Worm (Caenorhabditis elegans): ENCODE measurements around the gene F59A6.12.

The F59A6.12 gene

ce11 chrII:4985961-4986503 lies 25.8 kb downstream of the F59A6.12 start:
- TF ChIP-seq K09A11.1 (tag; optimal IDR thresholded peaks at IDR 0.05; ENCODE audit: insufficient read depth) (no peak), unc-55 (GFP tag; optimal IDR thresholded peaks at IDR 0.05) (peak; percentile 63), lin-11 (tag; optimal IDR thresholded peaks at IDR 0.05) (no peak), ceh-31 (tag; optimal IDR thresholded peaks at IDR 0.05) (no peak), elt-2 (tag; optimal IDR thresholded peaks at IDR 0.05) (peak; percentile 78)

DNA sequence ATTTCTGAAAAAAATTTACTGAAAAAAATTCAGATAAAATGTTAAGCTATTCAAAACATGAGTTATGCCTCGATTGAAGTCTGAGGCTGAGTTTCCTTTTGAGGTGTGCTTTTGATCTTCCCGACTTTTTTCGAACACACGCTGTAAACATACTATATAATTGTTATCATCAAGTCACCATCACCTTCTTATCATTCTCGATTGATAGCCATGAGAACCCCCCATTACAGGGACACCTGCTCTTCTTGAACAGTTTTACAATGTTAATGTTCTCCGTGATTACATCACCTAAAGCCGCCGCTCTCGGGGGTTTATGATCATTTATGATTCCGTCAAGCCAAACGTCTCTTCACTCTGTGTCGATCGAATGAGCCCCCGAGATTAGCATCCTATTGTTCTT lies 27.7 kb downstream of the F59A6.12 start:
- no peak for TF ChIP-seq lim-6 (tag; optimal IDR thresholded peaks at IDR 0.05)
- TF ChIP-seq tbx-2 (tag; optimal IDR thresholded peaks at IDR 0.05): no peak
- no peak for TF ChIP-seq unc-55 (GFP tag; optimal IDR thresholded peaks at IDR 0.05)
- TF ChIP-seq pha-4 (tag; optimal IDR thresholded peaks at IDR 0.05): no peak
- peak; percentile 96 for TF ChIP-seq elt-2 (tag; optimal IDR thresholded peaks at IDR 0.05)
- no peak for TF ChIP-seq syd-9 (tag; optimal IDR thresholded peaks at IDR 0.05)
- no peak for TF ChIP-seq ttx-3 (tag; optimal IDR thresholded peaks at IDR 0.05)

DNA sequence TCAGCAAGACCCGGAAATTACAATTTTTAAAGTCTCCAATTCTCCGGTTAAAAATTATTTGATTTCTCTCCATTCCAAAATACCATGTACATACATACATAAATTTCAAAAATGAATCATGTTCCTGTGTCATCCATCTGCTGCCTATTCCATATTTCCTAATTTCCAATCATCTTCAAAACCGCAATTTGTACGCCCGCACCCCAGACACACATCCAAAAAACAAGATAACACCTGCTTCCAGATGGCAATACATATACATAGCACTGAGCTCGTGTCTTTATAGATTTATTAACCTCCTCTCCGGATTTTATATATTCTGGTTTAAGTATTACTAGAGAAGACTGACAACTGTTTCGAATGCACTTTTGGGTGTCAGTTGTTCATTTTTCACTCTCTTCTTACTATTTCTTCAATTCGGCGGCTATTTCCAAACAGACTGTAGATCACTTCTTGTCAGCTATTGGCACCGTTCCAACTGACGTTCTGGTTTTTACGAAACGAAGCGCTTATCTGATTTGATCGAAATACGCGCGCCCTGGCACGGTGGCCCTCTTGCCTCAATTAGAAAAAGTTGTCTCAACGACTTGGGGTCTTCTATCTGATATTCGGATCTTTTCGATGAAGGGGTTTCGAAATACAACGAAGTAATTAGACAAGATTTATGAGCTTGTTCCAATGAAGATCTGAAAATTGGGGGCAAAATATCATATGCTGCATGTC lies 30.0 kb downstream of the F59A6.12 start:
- TF ChIP-seq C38D4.7 (GFP tag; optimal IDR thresholded peaks at IDR 0.05) (no peak), gmeb-2 (tag; optimal IDR thresholded peaks at IDR 0.05) (no peak), hlh-30 (tag; optimal IDR thresholded peaks at IDR 0.05; ENCODE audit: insufficient read depth) (no peak), T23F11.4 (GFP tag; optimal IDR thresholded peaks at IDR 0.05) (no peak), pat-9 (tag; optimal IDR thresholded peaks at IDR 0.05) (no peak), pax-1 (tag; optimal IDR thresholded peaks at IDR 0.05) (no peak), pha-4 (tag; optimal IDR thresholded peaks at IDR 0.05) (no peak), ets-4 (tag; optimal IDR thresholded peaks at IDR 0.05) (no peak), ceh-24 (tag; optimal IDR thresholded peaks at IDR 0.05) (no peak), dmd-4 (tag; optimal IDR thresholded peaks at IDR 0.05; ENCODE audit: borderline replicate concordance) (no peak)

DNA sequence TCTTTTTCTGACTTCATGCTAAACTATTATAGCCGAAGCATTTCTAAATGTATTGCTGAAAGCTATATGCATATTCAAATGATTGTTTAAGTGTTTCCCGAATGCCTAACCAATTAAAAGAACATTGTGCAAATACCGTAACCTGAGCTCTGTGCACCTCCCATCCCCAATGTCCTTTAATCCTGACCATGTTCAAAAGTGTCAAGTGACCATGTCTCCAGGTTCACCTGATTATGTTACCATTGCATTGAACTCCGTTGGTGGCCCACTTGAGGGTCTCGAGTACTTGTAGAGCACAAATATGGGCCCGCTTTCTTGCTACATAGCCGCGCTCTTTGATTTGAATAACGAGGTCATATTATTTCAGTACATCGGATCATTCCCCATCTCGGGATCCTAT lies 36.6 kb downstream of the F59A6.12 start:
- TF ChIP-seq ceh-34 (tag; optimal IDR thresholded peaks at IDR 0.05) (peak; percentile 87), ceh-31 (tag; optimal IDR thresholded peaks at IDR 0.05) (no peak)

DNA sequence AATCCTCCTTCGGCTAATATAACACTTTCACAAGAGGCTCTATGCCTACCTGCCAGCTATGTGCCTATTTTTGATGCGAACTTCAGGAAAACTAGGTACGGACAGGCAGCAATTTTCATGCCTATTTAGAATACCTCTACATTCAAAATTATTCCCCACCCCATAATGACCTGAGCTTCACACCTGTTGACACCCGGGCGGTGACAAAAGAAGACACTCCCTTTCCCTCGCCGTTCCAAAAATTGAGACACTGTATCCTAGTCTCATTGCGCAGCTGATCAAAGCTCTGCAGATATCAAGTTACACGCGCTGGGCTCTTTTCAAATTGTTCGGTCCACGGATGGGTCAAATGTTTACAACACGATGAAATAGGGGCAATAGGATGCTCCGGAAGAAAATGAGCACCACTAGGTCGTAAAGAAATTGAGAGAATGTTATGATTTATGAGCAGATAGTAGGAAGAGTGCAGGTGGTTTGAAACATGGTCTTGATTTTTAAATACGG lies 37.4 kb downstream of the F59A6.12 start:
- TF ChIP-seq ceh-34 (tag; optimal IDR thresholded peaks at IDR 0.05): peak; percentile 93
- no peak for TF ChIP-seq sdc-2 (tag; optimal IDR thresholded peaks at IDR 0.05)
- no peak for TF ChIP-seq nhr-232 (tag; optimal IDR thresholded peaks at IDR 0.05)
- TF ChIP-seq zip-5 (tag; optimal IDR thresholded peaks at IDR 0.05): no peak
- no peak for TF ChIP-seq fkh-10 (GFP tag; optimal IDR thresholded peaks at IDR 0.05)

- TF ChIP-seq sdc-2 (tag; optimal IDR thresholded peaks at IDR 0.05) (no peak), pat-9 (tag; optimal IDR thresholded peaks at IDR 0.05) (no peak), unc-42 (tag; optimal IDR thresholded peaks at IDR 0.05) (no peak), ceh-48 (tag; optimal IDR thresholded peaks at IDR 0.05) (no peak), pag-3 (tag; optimal IDR thresholded peaks at IDR 0.05; ENCODE audit: borderline replicate concordance) (no peak), ceh-19 (GFP tag; optimal IDR thresholded peaks at IDR 0.05) (no peak), ahr-1 (tag; optimal IDR thresholded peaks at IDR 0.05) (no peak), fkh-10 (GFP tag; optimal IDR thresholded peaks at IDR 0.05) (no peak), npax-4 (tag; optimal IDR thresholded peaks at IDR 0.05) (no peak), ceh-34 (tag; optimal IDR thresholded peaks at IDR 0.05) (no peak), lin-11 (tag; optimal IDR thresholded peaks at IDR 0.05) (no peak), hlh-15 (tag; optimal IDR thresholded peaks at IDR 0.05) (no peak)
These were observed 43.0 kb downstream of the F59A6.12 start, which contains the start of gene shc-2 for ce11 chrII:4968863-4969262. shc-2 (plus strand) TSS chrII:4969163.
